Worm (Caenorhabditis elegans): Measurements from ENCODE around the gene pals-28.

DNA sequence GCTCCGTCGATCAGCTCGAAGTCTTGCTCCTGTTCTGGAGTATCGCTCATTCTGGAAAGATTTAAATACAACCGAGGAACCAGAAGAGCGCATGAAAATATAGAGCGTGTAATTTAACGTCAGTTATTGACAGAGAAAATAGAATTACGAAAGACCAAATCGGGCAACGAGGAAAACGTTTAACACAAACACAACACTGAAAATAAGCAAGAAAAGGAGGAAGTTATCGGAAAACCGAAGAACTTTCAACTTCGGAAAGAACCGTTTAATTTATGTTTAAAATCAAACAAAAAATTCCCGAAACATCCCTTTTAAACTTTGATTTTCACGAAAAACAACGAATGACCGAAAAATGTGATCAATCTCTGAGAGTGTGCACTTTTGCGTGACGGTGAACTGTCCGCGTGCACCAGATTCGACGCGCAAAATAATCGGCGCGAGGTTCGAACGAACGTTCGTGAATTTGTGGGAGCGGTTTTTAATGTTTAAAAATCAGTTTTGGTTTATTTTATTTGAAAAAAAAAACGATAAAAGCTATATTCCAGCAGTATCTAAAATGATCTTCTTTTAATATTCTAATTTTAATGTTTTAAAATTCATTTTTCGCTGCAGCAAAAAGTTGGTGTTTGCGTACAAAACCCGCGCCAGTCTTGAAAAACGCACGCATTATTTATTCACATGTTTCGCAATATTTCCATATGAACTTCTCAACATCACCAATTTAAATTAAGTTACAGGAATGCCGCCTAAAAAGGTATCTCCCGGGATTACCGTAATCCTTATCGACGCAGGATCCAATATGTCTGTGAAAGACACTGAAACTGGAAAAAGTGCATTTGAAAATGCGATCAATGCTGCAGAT, 34.8 kb downstream of the pals-28 start, which contains the start of the genes R07E5.7 and cku-80:
- TF ChIP-seq nhr-28 (tag; optimal IDR thresholded peaks at IDR 0.05): no peak
- no peak for TF ChIP-seq unc-30 (tag; optimal IDR thresholded peaks at IDR 0.05)
- peak; percentile 96 for TF ChIP-seq F16B12.6 (tag; optimal IDR thresholded peaks at IDR 0.05)
- no peak for TF ChIP-seq nhr-12 (tag; optimal IDR thresholded peaks at IDR 0.05)
- peak; percentile 74 for TF ChIP-seq nhr-19 (GFP tag; conservative IDR thresholded peaks at IDR 0.05)
- peak; percentile 55 for TF ChIP-seq nhr-90 (tag; optimal IDR thresholded peaks at IDR 0.05; ENCODE audit: poor library complexity)
- TF ChIP-seq nhr-11 (tag; optimal IDR thresholded peaks at IDR 0.05): no peak
- no peak for TF ChIP-seq unc-62 (GFP tag; optimal IDR thresholded peaks at IDR 0.05)

Data from whole organism, L1 larva.